Fruit fly (Drosophila melanogaster) whole organism, pupa: ENCODE results near the gene CG18234.

Experiments
- CG10348 ChIP-seq: fragments of 200-800 bp; sonication (Bioruptor generic); IDR thresholded peaks from 2 replicates; pipeline ENCODE4 v1.3.6; 2022; ENCODE audit warnings: missing biosample characterization, missing genetic modification characterization
- CG4496 ChIP-seq: fragments of 200-800 bp; sonication (Bioruptor generic); IDR thresholded peaks from 3 replicates; pipeline ENCODE4 v1.3.6; 2022; ENCODE audit warnings: missing biosample characterization, missing genetic modification characterization
- gl ChIP-seq: fragments of 200-800 bp; sonication (Bioruptor generic); optimal IDR thresholded peaks from 2 replicates; lab custom pipeline; 2018; ENCODE audit warnings: missing biosample characterization, mild to moderate bottlenecking, missing genetic modification characterization
- rn ChIP-seq: fragments of 200-800 bp; sonication (Bioruptor generic); IDR thresholded peaks from 2 replicates; pipeline ENCODE4 v1.3.6; 2022; ENCODE audit warnings: missing biosample characterization, missing genetic modification characterization

DNA sequence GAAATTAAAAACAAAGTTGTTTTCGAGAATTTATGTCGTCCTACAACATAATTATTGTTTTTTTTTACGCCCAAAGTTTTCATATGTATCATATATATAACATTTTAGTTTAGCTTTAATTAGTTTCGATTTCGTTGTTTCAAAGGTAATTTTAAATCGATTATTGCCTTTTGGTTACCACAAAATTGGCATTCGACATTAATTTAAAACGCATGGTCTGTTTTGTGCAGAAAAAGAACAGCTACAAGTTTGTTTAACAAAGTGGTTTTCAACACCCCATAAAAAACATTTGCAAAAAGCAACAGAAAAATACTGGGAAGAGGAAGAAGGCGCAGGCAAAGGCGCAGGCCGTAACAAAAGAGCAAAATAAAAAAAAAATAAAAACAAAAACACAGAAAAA lies 35.3 kb downstream of the CG18234 start:
- TF ChIP-seq CG4496 (GFP tag; lab: Robert Waterston, UW) = no peak
- no peak for TF ChIP-seq gl
- no peak for TF ChIP-seq CG10348
- TF ChIP-seq rn (GFP tag; lab: Robert Waterston, UW) = no peak
